Worm (Caenorhabditis elegans) whole organism, L4/young adult: ENCODE results near the gene F36H9.2.

ENCODE experiments used
- W03F9.2 ChIP-seq: fragments of 150-350 bp; optimal IDR thresholded peaks from 2 replicates; lab custom pipeline; 2014; ENCODE audit warnings: missing biosample characterization, missing genetic modification characterization
- dao-5 ChIP-seq: sonication (generic microtip); optimal IDR thresholded peaks from 2 replicates; lab custom pipeline; 2016; ENCODE audit warnings: missing genotype, missing genetic modification characterization, moderate library complexity, missing compliant biosample characterization
- him-1 ChIP-seq: sonication (generic microtip); optimal IDR thresholded peaks from 2 replicates; lab custom pipeline; 2016; ENCODE audit warnings: missing genotype, missing genetic modification reagents, missing genetic modification characterization, missing compliant biosample characterization

DNA sequence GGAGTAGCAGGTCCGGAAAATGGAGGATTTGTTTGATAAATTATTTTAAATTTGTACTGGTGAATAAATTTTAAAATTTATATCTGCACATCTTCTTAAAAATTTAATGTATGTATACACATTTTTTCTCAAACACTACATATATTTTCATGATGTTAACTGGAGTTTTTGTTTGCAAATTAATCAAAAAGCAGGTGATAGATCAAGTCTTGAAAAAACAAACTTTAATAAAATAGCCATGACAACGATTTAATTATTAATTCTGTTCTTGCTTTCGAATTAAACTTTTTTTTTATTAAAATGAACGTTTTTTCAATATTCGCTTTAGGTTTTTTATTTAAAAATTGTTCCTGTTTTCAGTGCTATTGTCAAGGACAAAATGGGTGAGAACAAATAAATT is 6.0 kb downstream of the F36H9.2 start, which contains the start of gene F36H9.1:
- TF ChIP-seq W03F9.2 (no peak), him-1 (tag; lab: Kevin White, UChicago) (no peak), dao-5 (tag; lab: Kevin White, UChicago) (no peak)
